Fruit fly (Drosophila melanogaster): ENCODE results near the gene CG34163.

CG34163 gene

dm6 chr2L:12007331-12007791 is 19.3 kb downstream of the CG34163 start (continued):
- TF ChIP-seq CG32006 (GFP tag; optimal IDR thresholded peaks at IDR 0.05) (peak; percentile 68), vri (GFP tag; optimal IDR thresholded peaks at IDR 0.05) (no peak), fd85E (GFP tag; optimal IDR thresholded peaks at IDR 0.05) (peak; percentile 78), dsx (GFP tag; optimal IDR thresholded peaks at IDR 0.05; ENCODE audit: poor library complexity, severe bottlenecking) (peak; percentile 100), eg (GFP tag; IDR thresholded peaks at IDR 0.05) (no peak), CG3919 (GFP tag; optimal IDR thresholded peaks at IDR 0.05) (peak; percentile 66), Lpt (GFP tag; optimal IDR thresholded peaks at IDR 0.05) (peak; percentile 91), Hr4 (GFP tag; optimal IDR thresholded peaks at IDR 0.05) (peak; percentile 80), CG31627 (GFP tag; optimal IDR thresholded peaks at IDR 0.05) (peak; percentile 23), CG11762 (GFP tag; optimal IDR thresholded peaks at IDR 0.05; ENCODE audit: insufficient read depth) (no peak), CG6792 (GFP tag; optimal IDR thresholded peaks at IDR 0.05) (peak; percentile 7), acj6 (GFP tag; optimal IDR thresholded peaks at IDR 0.05) (peak; percentile 17), topi (GFP tag; optimal IDR thresholded peaks at IDR 0.05) (peak; percentile 76), Ets96B (tag; optimal IDR thresholded peaks at IDR 0.05) (peak; percentile 61), svp (GFP tag) (peak; percentile 99), cyc (GFP tag; optimal IDR thresholded peaks at IDR 0.05) (peak; percentile 35), Ets21C (GFP tag; optimal IDR thresholded peaks at IDR 0.05) (peak; percentile 18), CG10669 (GFP tag; optimal IDR thresholded peaks at IDR 0.05) (peak; percentile 66), Eip93F (GFP tag; optimal IDR thresholded peaks at IDR 0.05) (no peak), CG6276 (GFP tag; optimal IDR thresholded peaks at IDR 0.05) (peak; percentile 78), Met (GFP tag; optimal IDR thresholded peaks at IDR 0.05) (peak; percentile 57), CG11902 (GFP tag; optimal IDR thresholded peaks at IDR 0.05) (no peak), CG8119 (GFP tag; IDR thresholded peaks at IDR 0.05) (no peak), Blimp-1 (GFP tag; optimal IDR thresholded peaks at IDR 0.05) (peak; percentile 53), Sox15 (GFP tag; optimal IDR thresholded peaks at IDR 0.05) (no peak), CG34406 (GFP tag; optimal IDR thresholded peaks at IDR 0.05) (peak; percentile 31), dac (GFP tag; optimal IDR thresholded peaks at IDR 0.05) (peak; percentile 42)

dm6 chr2L:12007853-12008252 is 19.8 kb downstream of the CG34163 start, which contains the start of gene Rh5:
Gene Rh5 (plus strand): TSS chr2L:12008153.
- TF ChIP-seq Ets21C (GFP tag; optimal IDR thresholded peaks at IDR 0.05): no peak
- TF ChIP-seq Eip75B (GFP tag; optimal IDR thresholded peaks at IDR 0.05): no peak
- no peak for TF ChIP-seq spab (GFP tag; optimal IDR thresholded peaks at IDR 0.05)
- no peak for TF ChIP-seq Eip93F (GFP tag; optimal IDR thresholded peaks at IDR 0.05)
- TF ChIP-seq ss (GFP tag; optimal IDR thresholded peaks at IDR 0.05): no peak
- TF ChIP-seq Ets96B (tag; optimal IDR thresholded peaks at IDR 0.05): no peak
- no peak for TF ChIP-seq Blimp-1 (GFP tag; optimal IDR thresholded peaks at IDR 0.05)
- no peak for TF ChIP-seq CG3032 (tag; optimal IDR thresholded peaks at IDR 0.05)
- no peak for TF ChIP-seq CG6792 (GFP tag; optimal IDR thresholded peaks at IDR 0.05)
- TF ChIP-seq acj6 (GFP tag; optimal IDR thresholded peaks at IDR 0.05): no peak
- TF ChIP-seq CG8119 (GFP tag; IDR thresholded peaks at IDR 0.05): no peak
- TF ChIP-seq OdsH (GFP tag; optimal IDR thresholded peaks at IDR 0.05): no peak
- TF ChIP-seq CG6808 (GFP tag; optimal IDR thresholded peaks at IDR 0.05): no peak
- TF ChIP-seq dac (GFP tag; optimal IDR thresholded peaks at IDR 0.05): no peak
- no peak for TF ChIP-seq svp (GFP tag)
- TF ChIP-seq achi (GFP tag; optimal IDR thresholded peaks at IDR 0.05): no peak
- TF ChIP-seq CG6854 (GFP tag; optimal IDR thresholded peaks at IDR 0.05): no peak
- no peak for TF ChIP-seq CG3919 (GFP tag; optimal IDR thresholded peaks at IDR 0.05)

dm6 chr2L:12010100-12010876 is 22.2 kb downstream of the CG34163 start:
- TF ChIP-seq CG10669 (GFP tag; optimal IDR thresholded peaks at IDR 0.05) (no peak), CG8319 (GFP tag; optimal IDR thresholded peaks at IDR 0.05) (no peak), Blimp-1 (GFP tag; optimal IDR thresholded peaks at IDR 0.05) (no peak), CG6854 (GFP tag; optimal IDR thresholded peaks at IDR 0.05) (peak; percentile 67), CG31627 (GFP tag; optimal IDR thresholded peaks at IDR 0.05) (no peak), fkh (GFP tag; optimal IDR thresholded peaks at IDR 0.05) (peak; percentile 58), Sox14 (GFP tag; optimal IDR thresholded peaks at IDR 0.05) (peak; percentile 56), Gug (GFP tag; IDR thresholded peaks at IDR 0.05) (no peak), ss (GFP tag; optimal IDR thresholded peaks at IDR 0.05) (peak; percentile 21 to 56), CG8632 (GFP tag; optimal IDR thresholded peaks at IDR 0.05) (no peak), Hr4 (GFP tag; optimal IDR thresholded peaks at IDR 0.05) (no peak), CG4318 (GFP tag; optimal IDR thresholded peaks at IDR 0.05) (no peak), CG34406 (GFP tag; optimal IDR thresholded peaks at IDR 0.05) (no peak), cyc (GFP tag; optimal IDR thresholded peaks at IDR 0.05) (no peak), dac (GFP tag; optimal IDR thresholded peaks at IDR 0.05) (no peak), Eip75B (GFP tag; optimal IDR thresholded peaks at IDR 0.05) (peak; percentile 9), CG6276 (GFP tag; optimal IDR thresholded peaks at IDR 0.05) (peak; percentile 17), CG32006 (GFP tag; optimal IDR thresholded peaks at IDR 0.05) (no peak), dsx (GFP tag; optimal IDR thresholded peaks at IDR 0.05; ENCODE audit: poor library complexity, severe bottlenecking) (peak; percentile 100), Lpt (GFP tag; optimal IDR thresholded peaks at IDR 0.05) (peak; percentile 69), CG16779 (tag; optimal IDR thresholded peaks at IDR 0.05) (peak; percentile 16), CG9139 (GFP tag; optimal IDR thresholded peaks at IDR 0.05) (peak; percentile 31)

Measured in whole organism, prepupa.